Fruit fly (Drosophila melanogaster) whole organism, wandering third instar larva: ENCODE data around the gene CG33773.

ENCODE experiments used
- Myc ChIP-seq: fragments of >200 bp; optimal IDR thresholded peaks from 2 replicates; lab custom pipeline; 2017
- OdsH ChIP-seq: fragments of 200-800 bp; sonication (Bioruptor generic); optimal IDR thresholded peaks from 2 replicates; lab custom pipeline; 2016; ENCODE audit warnings: missing biosample characterization, mild to moderate bottlenecking, missing genetic modification characterization
- dl ChIP-seq, 2 experiments: fragments of 175-275, 200-275 bp in 1 of 2; fragments of 200-275 bp in 1 of 2; sonication (Bioruptor generic); optimal IDR thresholded peaks; lab custom pipeline; 2018; ENCODE audit warnings: mild to moderate bottlenecking in 2 of 2, missing biosample characterization in 2 of 2, missing genetic modification characterization in 2 of 2, moderate library complexity in 2 of 2; ENCODE audit not compliant: partially characterized antibody in 2 of 2, insufficient read depth in 1 of 2
- ey ChIP-seq: fragments of 200-800 bp; sonication (Bioruptor generic); optimal IDR thresholded peaks from 2 replicates; lab custom pipeline; 2016; ENCODE audit warnings: missing biosample characterization, missing genetic modification characterization
- usp ChIP-seq: fragments of >200 bp; optimal IDR thresholded peaks from 2 replicates; lab custom pipeline; 2017; ENCODE audit warnings: missing biosample characterization, missing genetic modification characterization

DNA sequence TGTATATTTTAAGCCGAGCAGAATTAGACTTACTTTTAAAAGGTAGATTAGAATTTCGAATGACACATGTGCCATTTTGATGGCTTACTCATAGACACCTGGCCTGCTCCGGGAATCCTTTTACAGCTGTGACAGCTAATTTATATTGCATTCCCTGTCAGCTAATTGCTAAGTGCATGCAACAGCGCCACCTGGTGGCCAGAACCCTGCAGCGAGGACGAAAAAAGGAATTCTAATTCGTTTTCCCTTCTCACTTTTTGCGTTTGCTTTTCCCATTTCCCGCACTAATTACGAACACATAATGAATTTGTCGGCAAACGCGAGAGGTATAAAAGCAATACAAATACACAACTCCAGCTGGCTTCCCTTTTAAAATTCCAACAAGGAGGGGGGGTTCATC is 45.2 kb upstream of the CG33773 start, which contains the start of gene CG31008:
- TF ChIP-seq dl (GFP tag; optimal IDR thresholded peaks at IDR 0.05; lab: Kevin White, UChicago; ENCODE audit: insufficient read depth in 1 of 2, partially characterized antibody in 2 of 2) (no peak), usp (GFP tag; lab: Kevin White, UChicago) (no peak), OdsH (GFP tag; lab: Kevin White, UChicago) (no peak), ey (GFP tag; lab: Kevin White, UChicago) (no peak), Myc (lab: Kevin White, UChicago) (no peak)
